Fruit fly (Drosophila melanogaster) S2 (cell line): ENCODE data around the gene sty.

Experiments
- CG8478 ChIP-seq: fragments of >200 bp; optimal IDR thresholded peaks from 2 replicates; lab custom pipeline; 2018
- CTCF ChIP-seq, 2 experiments: fragments of >200 bp; optimal IDR thresholded peaks; 2 replicates each; lab custom pipeline; 2018

DNA sequence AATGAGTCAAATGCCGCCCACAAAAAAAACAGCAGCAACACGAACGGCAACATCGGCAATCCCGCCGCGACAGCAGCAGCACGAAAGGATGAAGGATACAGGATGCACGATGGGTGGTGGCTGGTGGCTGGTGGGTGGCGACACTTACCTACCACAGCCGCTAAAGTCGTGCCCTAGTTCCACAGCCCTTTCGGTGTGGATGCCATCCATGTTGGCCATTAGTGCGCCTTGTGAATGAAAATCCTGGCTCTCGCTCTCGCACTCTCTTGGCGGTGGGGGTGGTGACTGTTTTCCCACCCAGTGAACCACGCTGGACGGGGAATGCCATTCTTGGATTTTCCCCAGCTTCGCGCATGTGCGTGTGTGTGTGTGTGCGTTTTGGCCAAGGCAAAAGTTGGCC, 2.3 kb upstream of the sty start:
- TF ChIP-seq CG8478 (lab: Kevin White, UChicago) (no peak), CTCF (optimal IDR thresholded peaks at IDR 0.05; lab: Kevin White, UChicago) (no peak)
